Fruit fly (Drosophila melanogaster) whole organism, embryonic: Measurements from ENCODE around the gene wap.
A peak's percentile ranks its signal among the peaks of the same experiment; 100 is the strongest.

ENCODE experiments used
- Atf-2 ChIP-seq: fragments of 200-800 bp; sonication (Bioruptor generic); optimal IDR thresholded peaks from 2 replicates; lab custom pipeline; 2016; ENCODE audit warnings: missing biosample characterization, missing genetic modification characterization
- B-H1 ChIP-seq: fragments of 200-800 bp; sonication (Bioruptor generic); IDR thresholded peaks from 3 replicates; pipeline ENCODE4 v1.3.6; 2022; ENCODE audit warnings: missing biosample characterization, missing genetic modification characterization
- CG10209 ChIP-seq: fragments of 200-800 bp; sonication (Bioruptor generic); optimal IDR thresholded peaks from 3 replicates; lab custom pipeline; 2017; ENCODE audit warnings: missing biosample characterization, mild to moderate bottlenecking, missing genetic modification characterization, missing genetic modification reagents
- CG10565 ChIP-seq: fragments of 200-800 bp; sonication (Bioruptor generic); optimal IDR thresholded peaks from 3 replicates; lab custom pipeline; 2016; ENCODE audit warnings: missing biosample characterization, mild to moderate bottlenecking, missing genetic modification characterization
- CG10959 ChIP-seq: fragments of 200-800 bp; sonication (Bioruptor generic); IDR thresholded peaks from 2 replicates; pipeline ENCODE4 v1.3.6; 2022; ENCODE audit warnings: missing biosample characterization, missing genetic modification characterization
- CG13624 ChIP-seq: fragments of 200-800 bp; sonication (Bioruptor generic); optimal IDR thresholded peaks from 2 replicates; lab custom pipeline; 2016; ENCODE audit warnings: missing biosample characterization, missing genetic modification characterization
- CG13775 ChIP-seq: fragments of 200-800 bp; sonication (Bioruptor generic); optimal IDR thresholded peaks from 3 replicates; lab custom pipeline; 2017; ENCODE audit warnings: missing biosample characterization, mild to moderate bottlenecking, missing genetic modification characterization
- CG14965 ChIP-seq: fragments of 200-800 bp; sonication (Bioruptor generic); optimal IDR thresholded peaks from 2 replicates; lab custom pipeline; 2016; ENCODE audit warnings: missing biosample characterization, missing genetic modification characterization, borderline replicate concordance
- CG1602 ChIP-seq: fragments of 200-800 bp; sonication (Bioruptor generic); optimal IDR thresholded peaks from 3 replicates; lab custom pipeline; 2016; ENCODE audit warnings: missing biosample characterization, missing genetic modification characterization
- CG17612 ChIP-seq: fragments of 200-800 bp; sonication (Bioruptor generic); IDR thresholded peaks from 2 replicates; pipeline ENCODE4 v1.3.6; 2022; ENCODE audit warnings: missing biosample characterization, missing genetic modification characterization
- CG2116 ChIP-seq: fragments of 200-800 bp; sonication (Bioruptor generic); optimal IDR thresholded peaks from 3 replicates; lab custom pipeline; 2018; ENCODE audit warnings: missing biosample characterization, mild to moderate bottlenecking, missing genetic modification characterization
- CG2202 ChIP-seq: fragments of 200-800 bp; sonication (Bioruptor generic); optimal IDR thresholded peaks from 2 replicates; lab custom pipeline; 2018; ENCODE audit warnings: missing biosample characterization, mild to moderate bottlenecking, missing genetic modification characterization
- CG3065 ChIP-seq: fragments of 200-800 bp; sonication (Bioruptor generic); optimal IDR thresholded peaks from 2 replicates; lab custom pipeline; 2016; ENCODE audit warnings: missing biosample characterization, missing genetic modification characterization
- CG31441 ChIP-seq: fragments of 200-800 bp; sonication (Bioruptor generic); IDR thresholded peaks from 2 replicates; pipeline ENCODE4 v1.3.6; 2022; ENCODE audit warnings: missing biosample characterization, missing genetic modification characterization
- CG32767 ChIP-seq: fragments of 200-800 bp; sonication (Bioruptor generic); IDR thresholded peaks from 2 replicates; pipeline ENCODE4 v1.3.6; 2022; ENCODE audit warnings: missing biosample characterization, missing genetic modification characterization
- CG4707 ChIP-seq: fragments of 200-800 bp; sonication (Bioruptor generic); optimal IDR thresholded peaks from 2 replicates; lab custom pipeline; 2018; ENCODE audit warnings: missing biosample characterization, mild to moderate bottlenecking, missing genetic modification characterization, moderate library complexity
- CG5245 ChIP-seq: fragments of 200-800 bp; sonication (Bioruptor generic); optimal IDR thresholded peaks from 3 replicates; lab custom pipeline; 2016; ENCODE audit warnings: missing biosample characterization, missing genetic modification characterization
- CG6683 ChIP-seq: fragments of 200-800 bp; sonication (Bioruptor generic); optimal IDR thresholded peaks from 2 replicates; lab custom pipeline; 2017; ENCODE audit warnings: missing biosample characterization, mild to moderate bottlenecking, missing genetic modification characterization, missing genetic modification reagents
- CG9932 ChIP-seq: fragments of 200-800 bp; sonication (Bioruptor generic); IDR thresholded peaks from 2 replicates; pipeline ENCODE4 v1.3.6; 2022; ENCODE audit warnings: missing biosample characterization, missing genetic modification characterization
- CTCF ChIP-seq: fragments of 200-800 bp; sonication (Bioruptor generic); optimal IDR thresholded peaks from 2 replicates; lab custom pipeline; 2017; ENCODE audit warnings: missing biosample characterization, mild to moderate bottlenecking, missing genetic modification characterization, moderate library complexity
- Camta ChIP-seq: fragments of 200-800 bp; sonication (Bioruptor generic); optimal IDR thresholded peaks from 2 replicates; lab custom pipeline; 2016; ENCODE audit warnings: missing biosample characterization, missing genetic modification characterization
- CkIIα-i1 ChIP-seq: fragments of 200-800 bp; sonication (Bioruptor generic); IDR thresholded peaks from 2 replicates; pipeline ENCODE4 v1.3.6; 2022; ENCODE audit warnings: missing biosample characterization, missing genetic modification characterization
- Dad ChIP-seq: fragments of 200-800 bp; sonication (Bioruptor generic); optimal IDR thresholded peaks from 3 replicates; lab custom pipeline; 2016; ENCODE audit warnings: missing biosample characterization, missing genetic modification characterization
- MESR4 ChIP-seq: fragments of 200-800 bp; sonication (Bioruptor generic); optimal IDR thresholded peaks from 2 replicates; lab custom pipeline; 2018; ENCODE audit warnings: missing biosample characterization, mild to moderate bottlenecking, missing genetic modification characterization, moderate library complexity
- Max ChIP-seq: fragments of 200-800 bp; sonication (Bioruptor generic); optimal IDR thresholded peaks from 2 replicates; lab custom pipeline; 2016; ENCODE audit warnings: missing biosample characterization, mild to moderate bottlenecking, missing genetic modification characterization
- Oaz ChIP-seq: fragments of 200-800 bp; sonication (Bioruptor generic); IDR thresholded peaks from 2 replicates; pipeline ENCODE4 v1.3.6; 2022; ENCODE audit warnings: missing biosample characterization, missing genetic modification characterization
- Stat92E ChIP-seq, 3 experiments: fragments of >200 bp in 2 of 3; fragments of 200-800 bp in 1 of 3; sonication (Bioruptor generic) in 1 of 3; optimal IDR thresholded peaks; 2 replicates each; lab custom pipeline; 2017 to 2019; ENCODE audit warnings: missing biosample characterization in 3 of 3, missing genetic modification characterization in 3 of 3, mild to moderate bottlenecking in 1 of 3, moderate library complexity in 1 of 3
- Trl ChIP-seq, 3 experiments: fragments of >200 bp in 2 of 3; fragments of 200-800 bp in 1 of 3; sonication (Bioruptor generic) in 1 of 3; optimal IDR thresholded peaks; 2 replicates in 1 of 3; 3 replicates in 2 of 3; lab custom pipeline; 2016 to 2017; ENCODE audit warnings: missing biosample characterization in 1 of 3, missing genetic modification characterization in 1 of 3
- ab ChIP-seq: fragments of 200-800 bp; sonication (Bioruptor generic); optimal IDR thresholded peaks from 2 replicates; lab custom pipeline; 2016; ENCODE audit warnings: missing biosample characterization, missing genetic modification characterization
- ase ChIP-seq: fragments of 200-800 bp; sonication (Bioruptor generic); IDR thresholded peaks from 3 replicates; pipeline ENCODE4 v1.3.6; 2022; ENCODE audit warnings: missing biosample characterization, missing genetic modification characterization
- az2 ChIP-seq: fragments of 200-800 bp; sonication (Bioruptor generic); optimal IDR thresholded peaks from 3 replicates; lab custom pipeline; 2016; ENCODE audit warnings: missing biosample characterization, missing genetic modification characterization
- bab2 ChIP-seq: fragments of 200-800 bp; sonication (Bioruptor generic); optimal IDR thresholded peaks from 2 replicates; lab custom pipeline; 2016; ENCODE audit warnings: missing biosample characterization, missing genetic modification characterization
- bbx ChIP-seq: fragments of 200-800 bp; sonication (Bioruptor generic); IDR thresholded peaks from 2 replicates; pipeline ENCODE4 v1.3.6; 2022; ENCODE audit warnings: missing biosample characterization, missing genetic modification characterization; ENCODE audit not compliant: partially characterized antibody
- bcd ChIP-seq: fragments of 200-800 bp; sonication (Bioruptor generic); optimal IDR thresholded peaks from 2 replicates; lab custom pipeline; 2017; ENCODE audit warnings: missing biosample characterization, mild to moderate bottlenecking, missing genetic modification characterization
- disco-r ChIP-seq: fragments of 200-800 bp; sonication (Bioruptor generic); optimal IDR thresholded peaks from 2 replicates; lab custom pipeline; 2016; ENCODE audit warnings: missing biosample characterization, missing genetic modification characterization
- dmrt99B ChIP-seq: fragments of 200-800 bp; sonication (Bioruptor generic); optimal IDR thresholded peaks from 2 replicates; lab custom pipeline; 2018; ENCODE audit warnings: missing biosample characterization, mild to moderate bottlenecking, missing genetic modification characterization, moderate library complexity
- ems ChIP-seq: fragments of 200-800 bp; sonication (Bioruptor generic); optimal IDR thresholded peaks from 3 replicates; lab custom pipeline; 2016; ENCODE audit warnings: missing biosample characterization, missing genetic modification characterization
- en ChIP-seq: fragments of 200-800 bp; sonication (Bioruptor generic); optimal IDR thresholded peaks from 2 replicates; lab custom pipeline; 2016; ENCODE audit warnings: missing biosample characterization, missing genetic modification characterization
- eve ChIP-seq, 2 experiments: fragments of >200 bp; optimal IDR thresholded peaks; 2 replicates each; lab custom pipeline; 2017; ENCODE audit warnings: missing biosample characterization in 2 of 2, missing genetic modification characterization in 2 of 2
- fd96Cb ChIP-seq: fragments of 200-800 bp; sonication (Bioruptor generic); optimal IDR thresholded peaks from 2 replicates; lab custom pipeline; 2018; ENCODE audit warnings: missing biosample characterization, mild to moderate bottlenecking, missing genetic modification characterization, moderate library complexity
- gsb-n ChIP-seq: fragments of 200-800 bp; sonication (Bioruptor generic); optimal IDR thresholded peaks from 3 replicates; lab custom pipeline; 2018; ENCODE audit warnings: missing biosample characterization, mild to moderate bottlenecking, missing genetic modification characterization
- ham ChIP-seq: fragments of 200-800 bp; sonication (Bioruptor generic); IDR thresholded peaks from 2 replicates; pipeline ENCODE4 v1.3.6; 2022; ENCODE audit warnings: missing biosample characterization, missing genetic modification characterization
- mam ChIP-seq: fragments of 200-800 bp; sonication (Bioruptor generic); optimal IDR thresholded peaks from 3 replicates; lab custom pipeline; 2016; ENCODE audit warnings: missing biosample characterization, missing genetic modification characterization
- onecut ChIP-seq: fragments of 200-800 bp; sonication (Bioruptor generic); IDR thresholded peaks from 2 replicates; pipeline ENCODE4 v1.3.6; 2022; ENCODE audit warnings: missing biosample characterization, missing genetic modification characterization
- prd ChIP-seq, 3 experiments: fragments of >200 bp in 2 of 3; fragments of 200-800 bp in 1 of 3; sonication (Bioruptor generic) in 1 of 3; optimal IDR thresholded peaks in 2 of 3; IDR thresholded peaks in 1 of 3; 2 replicates in 2 of 3; 3 replicates in 1 of 3; pipeline versions ENCODE4 v1.3.6 to Lab custom; 2017 to 2022; ENCODE audit warnings: missing biosample characterization in 1 of 3, missing genetic modification characterization in 1 of 3
- slou ChIP-seq: fragments of 200-800 bp; sonication (Bioruptor generic); optimal IDR thresholded peaks from 3 replicates; lab custom pipeline; 2016; ENCODE audit warnings: missing biosample characterization, missing genetic modification characterization
- stwl ChIP-seq: fragments of 200-800 bp; sonication (Bioruptor generic); optimal IDR thresholded peaks from 3 replicates; lab custom pipeline; 2018; ENCODE audit warnings: missing biosample characterization, mild to moderate bottlenecking, missing genetic modification characterization, moderate library complexity
- tgo ChIP-seq: fragments of 200-800 bp; sonication (Bioruptor generic); IDR thresholded peaks from 3 replicates; pipeline ENCODE4 v1.3.6; 2022; ENCODE audit warnings: missing biosample characterization, missing genetic modification characterization
- zen ChIP-seq: fragments of 200-800 bp; sonication (Bioruptor generic); optimal IDR thresholded peaks from 3 replicates; lab custom pipeline; 2018; ENCODE audit warnings: missing biosample characterization, mild to moderate bottlenecking, missing genetic modification characterization, moderate library complexity

Gene wap

dm6 chrX:22487667-22488593 is 32.7 kb upstream of the wap start (continued):
- TF ChIP-seq CG9932 (GFP tag; lab: Robert Waterston, UW) (peak; percentile 38), bab2 (GFP tag; lab: Kevin White, UChicago) (no peak), tgo (peak; percentile 59; the same call in 2 of the 3 replicates), slou (no peak), Trl (optimal IDR thresholded peaks at IDR 0.05; lab: Kevin White, UChicago) (peak; percentile 21 to 77), Trl (GFP tag; optimal IDR thresholded peaks at IDR 0.05; lab: Kevin White, UChicago) (no peak), Oaz (GFP tag; lab: Robert Waterston, UW) (no peak), dmrt99B (tag; lab: Kevin White, UChicago) (peak; percentile 64), CG13624 (GFP tag; lab: Kevin White, UChicago) (no peak), MESR4 (no peak), mam (GFP tag; lab: Kevin White, UChicago) (no peak), CkIIα-i1 (GFP tag; lab: Robert Waterston, UW) (no peak), CG31441 (peak; percentile 58), CG10209 (GFP tag; lab: Kevin White, UChicago) (peak; percentile 47), CG1602 (GFP tag; lab: Kevin White, UChicago) (no peak), Atf-2 (GFP tag; lab: Kevin White, UChicago) (no peak), Camta (no peak), Stat92E (GFP tag; optimal IDR thresholded peaks at IDR 0.05; lab: Kevin White, UChicago) (no peak), B-H1 (GFP tag; lab: Robert Waterston, UW) (peak; percentile 42; the same call in 1 of the 3 replicates), zen (tag; lab: Kevin White, UChicago) (no peak), az2 (GFP tag; lab: Kevin White, UChicago) (no peak), fd96Cb (peak; percentile 52), bcd (GFP tag; lab: Kevin White, UChicago) (peak; percentile 37), stwl (no peak), CG14965 (no peak), CG6683 (GFP tag; lab: Kevin White, UChicago) (no peak), CG4707 (GFP tag; lab: Kevin White, UChicago) (no peak), Dad (GFP tag; lab: Kevin White, UChicago) (no peak), Max (GFP tag; lab: Kevin White, UChicago) (peak; percentile 22), CTCF (GFP tag; lab: Kevin White, UChicago) (no peak), eve (GFP tag; optimal IDR thresholded peaks at IDR 0.05; lab: Kevin White, UChicago) (no peak), CG3065 (GFP tag; lab: Kevin White, UChicago) (no peak), CG10959 (no peak), ham (GFP tag; lab: Robert Waterston, UW) (no peak), CG17612 (no peak), ase (GFP tag; lab: Robert Waterston, UW) (peak; percentile 19; the same call in 1 of the 3 replicates), CG2202 (tag; lab: Kevin White, UChicago) (no peak), CG13775 (peak; percentile 38), en (GFP tag; lab: Kevin White, UChicago) (no peak), prd (optimal IDR thresholded peaks at IDR 0.05; lab: Kevin White, UChicago) (no peak), prd (GFP tag; IDR thresholded peaks at IDR 0.05; lab: Robert Waterston, UW) (peak; percentile 63), gsb-n (tag; lab: Kevin White, UChicago) (no peak), disco-r (no peak), CG32767 (no peak), CG10565 (GFP tag; lab: Kevin White, UChicago) (no peak), CG2116 (GFP tag; lab: Kevin White, UChicago) (no peak), onecut (GFP tag; lab: Robert Waterston, UW) (peak; percentile 19), ab (GFP tag; lab: Kevin White, UChicago) (no peak), bbx (GFP tag; lab: Robert Waterston, UW) (no peak), CG5245 (GFP tag; lab: Kevin White, UChicago) (no peak), ems (GFP tag; lab: Kevin White, UChicago) (no peak)
